Worm (Caenorhabditis elegans): ENCODE data around the gene slc-17.4.

ce11 chrIV:17253435-17253834 is 38.1 kb downstream of the slc-17.4 start:
- no peak for TF ChIP-seq ZK546.5 (tag; optimal IDR thresholded peaks at IDR 0.05)
- TF ChIP-seq mdl-1 (tag; optimal IDR thresholded peaks at IDR 0.05) = no peak
- no peak for TF ChIP-seq R02D3.7 (tag; optimal IDR thresholded peaks at IDR 0.05)
- TF ChIP-seq nhr-11 (tag; optimal IDR thresholded peaks at IDR 0.05) = no peak
- TF ChIP-seq unc-62 (GFP tag; optimal IDR thresholded peaks at IDR 0.05) = no peak
- TF ChIP-seq nhr-25 (tag; optimal IDR thresholded peaks at IDR 0.05) = no peak
